Worm (Caenorhabditis elegans) whole organism, late embryonic: Measurements from ENCODE around the gene K10G4.5.

ENCODE experiments used
- C08G9.2 ChIP-seq: sonication (generic microtip); optimal IDR thresholded peaks from 2 replicates; lab custom pipeline; 2016; ENCODE audit warnings: mild to moderate bottlenecking, missing genetic modification characterization, moderate library complexity, missing compliant biosample characterization
- C38D4.7 ChIP-seq: fragments of 200-800 bp; sonication (Bioruptor generic); optimal IDR thresholded peaks from 2 replicates; lab custom pipeline; 2018; ENCODE audit warnings: mild to moderate bottlenecking, missing genetic modification characterization, moderate library complexity, missing compliant biosample characterization
- K02D7.2 ChIP-seq: sonication (generic microtip); optimal IDR thresholded peaks from 2 replicates; lab custom pipeline; 2017; ENCODE audit warnings: mild to moderate bottlenecking, missing genetic modification characterization, missing compliant biosample characterization
- ceh-18 ChIP-seq: sonication (generic microtip); optimal IDR thresholded peaks from 2 replicates; lab custom pipeline; 2016; ENCODE audit warnings: missing genetic modification characterization, missing compliant biosample characterization
- ceh-22 ChIP-seq: sonication (generic microtip); optimal IDR thresholded peaks from 2 replicates; lab custom pipeline; 2017; ENCODE audit warnings: missing biosample characterization, missing genetic modification characterization
- ceh-31 ChIP-seq: sonication (generic microtip); optimal IDR thresholded peaks from 2 replicates; lab custom pipeline; 2016; ENCODE audit warnings: missing genetic modification characterization, missing compliant biosample characterization
- ceh-34 ChIP-seq: sonication (generic microtip); optimal IDR thresholded peaks from 2 replicates; lab custom pipeline; 2016; ENCODE audit warnings: mild to moderate bottlenecking, missing genetic modification characterization, missing compliant biosample characterization
- ceh-9 ChIP-seq: sonication (generic microtip); optimal IDR thresholded peaks from 2 replicates; lab custom pipeline; 2016; ENCODE audit warnings: mild to moderate bottlenecking, missing genetic modification characterization, inconsistent platforms, missing compliant biosample characterization
- che-1 ChIP-seq: sonication (generic microtip); optimal IDR thresholded peaks from 2 replicates; lab custom pipeline; 2016; ENCODE audit warnings: mild to moderate bottlenecking, missing genetic modification characterization, missing compliant biosample characterization
- dmd-4 ChIP-seq: sonication (generic microtip); optimal IDR thresholded peaks from 2 replicates; lab custom pipeline; 2016; ENCODE audit warnings: borderline replicate concordance, missing genetic modification characterization, missing compliant biosample characterization
- dve-1 ChIP-seq: sonication (generic microtip); optimal IDR thresholded peaks from 2 replicates; lab custom pipeline; 2017; ENCODE audit warnings: antibody characterized with exemption, mild to moderate bottlenecking, missing genetic modification characterization, missing compliant biosample characterization
- fax-1 ChIP-seq: sonication (generic microtip); optimal IDR thresholded peaks from 2 replicates; lab custom pipeline; 2016; ENCODE audit warnings: missing genotype, missing genetic modification characterization, missing compliant biosample characterization
- gmeb-2 ChIP-seq: sonication (generic microtip); optimal IDR thresholded peaks from 2 replicates; lab custom pipeline; 2016; ENCODE audit warnings: missing genetic modification characterization, inconsistent platforms, missing compliant biosample characterization
- hlh-15 ChIP-seq: sonication (generic microtip); optimal IDR thresholded peaks from 2 replicates; lab custom pipeline; 2016; ENCODE audit warnings: missing genetic modification characterization, missing compliant biosample characterization
- hlh-6 ChIP-seq: sonication (generic microtip); optimal IDR thresholded peaks from 2 replicates; lab custom pipeline; 2016; ENCODE audit warnings: missing genotype, missing genetic modification characterization, missing compliant biosample characterization
- hlh-8 ChIP-seq: sonication (generic microtip); optimal IDR thresholded peaks from 2 replicates; lab custom pipeline; 2016; ENCODE audit warnings: missing genotype, missing genetic modification characterization, missing compliant biosample characterization
- lim-6 ChIP-seq: sonication (generic microtip); optimal IDR thresholded peaks from 2 replicates; lab custom pipeline; 2016; ENCODE audit warnings: missing genetic modification characterization, missing compliant biosample characterization
- lin-11 ChIP-seq: fragments of 200-800 bp; sonication (Bioruptor generic); optimal IDR thresholded peaks from 2 replicates; lab custom pipeline; 2018; ENCODE audit warnings: mild to moderate bottlenecking, missing genetic modification characterization, missing compliant biosample characterization
- madf-2 ChIP-seq: sonication (generic microtip); optimal IDR thresholded peaks from 2 replicates; lab custom pipeline; 2017; ENCODE audit warnings: missing genetic modification characterization, missing compliant biosample characterization
- nhr-11 ChIP-seq: fragments of 150-350 bp; optimal IDR thresholded peaks from 2 replicates; lab custom pipeline; 2014; ENCODE audit warnings: missing biosample characterization, missing genetic modification characterization
- nhr-232 ChIP-seq: sonication (generic microtip); optimal IDR thresholded peaks from 2 replicates; lab custom pipeline; 2016; ENCODE audit warnings: missing genetic modification characterization, missing compliant biosample characterization
- npax-4 ChIP-seq: sonication (generic microtip); optimal IDR thresholded peaks from 2 replicates; lab custom pipeline; 2016; ENCODE audit warnings: missing genetic modification characterization, missing compliant biosample characterization
- odd-2 ChIP-seq: sonication (generic microtip); optimal IDR thresholded peaks from 2 replicates; lab custom pipeline; 2017; ENCODE audit warnings: antibody characterized with exemption, mild to moderate bottlenecking, missing genetic modification characterization, missing compliant biosample characterization
- pag-3 ChIP-seq: sonication (generic microtip); optimal IDR thresholded peaks from 2 replicates; lab custom pipeline; 2016; ENCODE audit warnings: missing compliant biosample characterization, missing genetic modification characterization, borderline replicate concordance
- pat-9 ChIP-seq: fragments of 200-800 bp; sonication (Bioruptor generic); optimal IDR thresholded peaks from 2 replicates; lab custom pipeline; 2018; ENCODE audit warnings: mild to moderate bottlenecking, missing genetic modification characterization, moderate library complexity, missing compliant biosample characterization
- pha-2 ChIP-seq: sonication (generic microtip); optimal IDR thresholded peaks from 2 replicates; lab custom pipeline; 2017; ENCODE audit warnings: mild to moderate bottlenecking, missing genetic modification characterization, missing compliant biosample characterization
- pqm-1 ChIP-seq: sonication (generic microtip); optimal IDR thresholded peaks from 2 replicates; lab custom pipeline; 2016; ENCODE audit warnings: missing genetic modification characterization, missing compliant biosample characterization
- pros-1 ChIP-seq: fragments of 150-350 bp; optimal IDR thresholded peaks from 2 replicates; lab custom pipeline; 2014; ENCODE audit warnings: missing biosample characterization, missing genetic modification reagents, missing genetic modification characterization
- ref-2 ChIP-seq: sonication (generic microtip); optimal IDR thresholded peaks from 2 replicates; lab custom pipeline; 2016; ENCODE audit warnings: missing genetic modification characterization, missing compliant biosample characterization
- rnt-1 ChIP-seq: sonication (generic microtip); optimal IDR thresholded peaks from 2 replicates; lab custom pipeline; 2016; ENCODE audit warnings: missing genetic modification characterization, missing compliant biosample characterization
- sdc-2 ChIP-seq: sonication (generic microtip); optimal IDR thresholded peaks from 2 replicates; lab custom pipeline; 2016; ENCODE audit warnings: missing genotype, missing genetic modification characterization, missing compliant biosample characterization
- unc-3 ChIP-seq, 2 experiments: fragments of 200-800 bp in 1 of 2; sonication (Bioruptor generic) in 1 of 2; sonication (generic microtip) in 1 of 2; conservative IDR thresholded peaks in 1 of 2; optimal IDR thresholded peaks in 1 of 2; 2 replicates each; pipeline versions ENCODE4 v1.3.6 to Lab custom; 2016 to 2022; ENCODE audit warnings: missing compliant biosample characterization in 2 of 2, missing genetic modification characterization in 2 of 2, missing genetic modification reagents in 1 of 2
- zip-5 ChIP-seq: sonication (generic microtip); optimal IDR thresholded peaks from 2 replicates; lab custom pipeline; 2016; ENCODE audit warnings: missing genetic modification characterization, missing compliant biosample characterization

K10G4.5 gene

ce11 chrV:17328497-17328896 is 27.2 kb upstream of the K10G4.5 start, which contains the start of gene srg-44:
Gene srg-44 (plus strand): TSS chrV:17328797.
- TF ChIP-seq pat-9 (no peak), dmd-4 (no peak), ceh-31 (tag; lab: Kevin White, UChicago) (no peak), odd-2 (no peak)

ce11 chrV:17327867-17328266 is 26.6 kb upstream of the K10G4.5 start, which contains the start of gene sdz-16:
Gene sdz-16 (minus strand): TSS chrV:17327967.
- TF ChIP-seq gmeb-2 (no peak), C08G9.2 (tag; lab: Kevin White, UChicago) (no peak), pros-1 (tag; lab: Kevin White, UChicago) (no peak), dmd-4 (no peak), nhr-232 (tag; lab: Kevin White, UChicago) (no peak), rnt-1 (no peak), che-1 (tag; lab: Kevin White, UChicago) (no peak), npax-4 (no peak)

ce11 chrV:17323876-17324275 is 22.6 kb upstream of the K10G4.5 start:
- TF ChIP-seq ceh-22 (tag; lab: Kevin White, UChicago), result no peak
- no peak for TF ChIP-seq nhr-11 (tag; lab: Kevin White, UChicago)
- TF ChIP-seq hlh-8 (tag; lab: Kevin White, UChicago), result no peak
- no peak for TF ChIP-seq pros-1 (tag; lab: Kevin White, UChicago)
- no peak for TF ChIP-seq ceh-18 (tag; lab: Kevin White, UChicago)

ce11 chrV:17322397-17322909 is 21.2 kb upstream of the K10G4.5 start, which contains the start of gene F31E9.3:
Gene F31E9.3 (plus strand): TSS chrV:17322590.
- TF ChIP-seq madf-2 (tag; lab: Kevin White, UChicago), result no peak
- no peak for TF ChIP-seq sdc-2 (tag; lab: Kevin White, UChicago)
- TF ChIP-seq unc-3 (GFP tag; conservative IDR thresholded peaks at IDR 0.05; lab: Robert Waterston, UW), result no peak
- TF ChIP-seq unc-3 (tag; optimal IDR thresholded peaks at IDR 0.05; lab: Kevin White, UChicago), result no peak
- TF ChIP-seq lin-11, result no peak
- no peak for TF ChIP-seq ref-2 (tag; lab: Kevin White, UChicago)
- no peak for TF ChIP-seq zip-5 (tag; lab: Kevin White, UChicago)
- TF ChIP-seq rnt-1, result no peak
- TF ChIP-seq pqm-1 (tag; lab: Kevin White, UChicago), result no peak
- no peak for TF ChIP-seq hlh-8 (tag; lab: Kevin White, UChicago)
- no peak for TF ChIP-seq K02D7.2 (tag; lab: Kevin White, UChicago)
- no peak for TF ChIP-seq ceh-9 (tag; lab: Kevin White, UChicago)
- no peak for TF ChIP-seq ceh-34 (tag; lab: Kevin White, UChicago)
- no peak for TF ChIP-seq lim-6
- no peak for TF ChIP-seq dve-1 (tag; lab: Kevin White, UChicago)
- no peak for TF ChIP-seq hlh-15 (tag; lab: Kevin White, UChicago)
- no peak for TF ChIP-seq hlh-6 (tag; lab: Kevin White, UChicago)
- TF ChIP-seq pha-2, result no peak
- no peak for TF ChIP-seq pag-3 (tag; lab: Kevin White, UChicago)

ce11 chrV:17317786-17318185 is 16.5 kb upstream of the K10G4.5 start, which contains the start of gene srz-58:
Gene srz-58 (plus strand): TSS chrV:17318147.
- TF ChIP-seq C38D4.7 (no peak), rnt-1 (no peak), fax-1 (tag; lab: Kevin White, UChicago) (no peak), hlh-6 (tag; lab: Kevin White, UChicago) (no peak)
